Worm (Caenorhabditis elegans) whole organism, L1 larva: Measurements from ENCODE around the gene clec-51.

ENCODE experiments used
- C16A3.4 ChIP-seq: fragments of 150-350 bp; optimal IDR thresholded peaks from 2 replicates; lab custom pipeline; 2014; ENCODE audit warnings: missing biosample characterization, missing genetic modification characterization
- alr-1 ChIP-seq: fragments of 200-800 bp; sonication (Bioruptor generic); optimal IDR thresholded peaks from 2 replicates; lab custom pipeline; 2018; ENCODE audit warnings: borderline replicate concordance, mild to moderate bottlenecking, missing genetic modification characterization, missing compliant biosample characterization
- aly-2 ChIP-seq: fragments of 150-350 bp; optimal IDR thresholded peaks from 2 replicates; lab custom pipeline; 2014; ENCODE audit warnings: missing biosample characterization, missing genetic modification characterization
- blmp-1 ChIP-seq: fragments of 150-350 bp; optimal IDR thresholded peaks from 2 replicates; lab custom pipeline; 2014; ENCODE audit warnings: missing biosample characterization, missing genetic modification characterization
- ceh-63 ChIP-seq: fragments of 200-800 bp; sonication (Bioruptor generic); optimal IDR thresholded peaks from 2 replicates; lab custom pipeline; 2018; ENCODE audit warnings: mild to moderate bottlenecking, missing genetic modification characterization, missing compliant biosample characterization
- ceh-8 ChIP-seq: fragments of 200-800 bp; sonication (Bioruptor generic); optimal IDR thresholded peaks from 2 replicates; lab custom pipeline; 2018; ENCODE audit warnings: mild to moderate bottlenecking, missing genetic modification characterization, moderate library complexity, missing compliant biosample characterization
- ceh-82 ChIP-seq, 3 experiments: fragments of 150-350 bp in 1 of 3; sonication (generic microtip) in 2 of 3; optimal IDR thresholded peaks; 2 replicates each; lab custom pipeline; 2014 to 2017; ENCODE audit warnings: missing biosample characterization in 3 of 3, missing genetic modification characterization in 3 of 3
- ceh-88 ChIP-seq: fragments of 200-800 bp; sonication (Bioruptor generic); IDR thresholded peaks from 2 replicates; pipeline ENCODE4 v1.3.6; 2022; ENCODE audit warnings: missing genetic modification characterization, missing compliant biosample characterization
- ceh-90 ChIP-seq: sonication (generic microtip); optimal IDR thresholded peaks from 2 replicates; lab custom pipeline; 2016; ENCODE audit warnings: missing genetic modification characterization, missing compliant biosample characterization
- ces-1 ChIP-seq: fragments of 150-350 bp; optimal IDR thresholded peaks from 2 replicates; lab custom pipeline; 2014; ENCODE audit warnings: missing biosample characterization, missing genetic modification reagents, missing genetic modification characterization
- dpl-1 ChIP-seq, 3 experiments: fragments of 150-350 bp in 2 of 3; sonication (generic microtip) in 1 of 3; optimal IDR thresholded peaks; 2 replicates each; lab custom pipeline; 2014 to 2017; ENCODE audit warnings: missing biosample characterization in 3 of 3, missing genetic modification characterization in 3 of 3, missing genetic modification reagents in 3 of 3
- dsc-1 ChIP-seq: sonication (generic microtip); optimal IDR thresholded peaks from 2 replicates; lab custom pipeline; 2016; ENCODE audit warnings: mild to moderate bottlenecking, missing genetic modification characterization, missing compliant biosample characterization
- efl-1 ChIP-seq, 4 experiments: fragments of 150-350 bp; optimal IDR thresholded peaks in 3 of 4; peaks in 1 of 4; 1 replicate in 1 of 4; 2 replicates in 3 of 4; lab custom pipeline; 2014; ENCODE audit warnings: missing biosample characterization in 2 of 4, missing genetic modification characterization in 2 of 4, missing genetic modification reagents in 2 of 4
- egl-13 ChIP-seq: sonication (generic microtip); optimal IDR thresholded peaks from 2 replicates; lab custom pipeline; 2016; ENCODE audit warnings: missing genotype, missing genetic modification reagents, missing genetic modification characterization, missing compliant biosample characterization
- elt-2 ChIP-seq: sonication (generic microtip); optimal IDR thresholded peaks from 2 replicates; lab custom pipeline; 2016; ENCODE audit warnings: missing genetic modification characterization, mild to moderate bottlenecking, inconsistent platforms, missing compliant biosample characterization, missing genetic modification reagents
- ets-5 ChIP-seq: fragments of 200-800 bp; sonication (Bioruptor generic); IDR thresholded peaks from 2 replicates; pipeline ENCODE4 v1.3.6; 2022; ENCODE audit warnings: missing genetic modification characterization, missing compliant biosample characterization
- fkh-10 ChIP-seq: sonication (generic microtip); optimal IDR thresholded peaks from 2 replicates; lab custom pipeline; 2017; ENCODE audit warnings: missing biosample characterization, missing genetic modification reagents, missing genetic modification characterization
- fkh-4 ChIP-seq: sonication (generic microtip); optimal IDR thresholded peaks from 2 replicates; lab custom pipeline; 2016; ENCODE audit warnings: missing compliant biosample characterization, missing genetic modification characterization, borderline replicate concordance
- irx-1 ChIP-seq: sonication (generic microtip); optimal IDR thresholded peaks from 2 replicates; lab custom pipeline; 2016; ENCODE audit warnings: missing genetic modification characterization, missing compliant biosample characterization
- isw-1 ChIP-seq: fragments of 200-800 bp; sonication (Bioruptor generic); IDR thresholded peaks from 2 replicates; pipeline ENCODE4 v1.3.6; 2022; ENCODE audit warnings: missing genetic modification characterization, missing compliant biosample characterization
- lin-13 ChIP-seq: fragments of 150-350 bp; optimal IDR thresholded peaks from 2 replicates; lab custom pipeline; 2014; ENCODE audit warnings: missing biosample characterization, missing genetic modification reagents, missing genetic modification characterization
- lin-14 ChIP-seq: fragments of 200-800 bp; sonication (Bioruptor generic); optimal IDR thresholded peaks from 2 replicates; lab custom pipeline; 2018; ENCODE audit warnings: mild to moderate bottlenecking, missing genetic modification characterization, moderate library complexity, missing compliant biosample characterization
- lin-15B ChIP-seq: fragments of 150-350 bp; sonication (generic microtip); optimal IDR thresholded peaks from 3 replicates; lab custom pipeline; 2014; ENCODE audit warnings: missing biosample characterization, missing genetic modification characterization
- lin-39 ChIP-seq: fragments of 150-350 bp; optimal IDR thresholded peaks from 2 replicates; lab custom pipeline; 2014; ENCODE audit warnings: missing biosample characterization, missing genetic modification reagents, missing genetic modification characterization
- lir-3 ChIP-seq: sonication (generic microtip); optimal IDR thresholded peaks from 2 replicates; lab custom pipeline; 2016; ENCODE audit warnings: mild to moderate bottlenecking, missing genetic modification characterization, moderate library complexity, missing compliant biosample characterization; ENCODE audit not compliant: poor library complexity
- lsy-2 ChIP-seq, 2 experiments: fragments of 150-350 bp; optimal IDR thresholded peaks; 2 replicates each; lab custom pipeline; 2014; ENCODE audit warnings: missing biosample characterization in 2 of 2, missing genetic modification characterization in 2 of 2
- mef-2 ChIP-seq: fragments of 150-350 bp; optimal IDR thresholded peaks from 2 replicates; lab custom pipeline; 2014; ENCODE audit warnings: missing biosample characterization, missing genetic modification characterization
- mep-1 ChIP-seq: fragments of 150-350 bp; optimal IDR thresholded peaks from 2 replicates; lab custom pipeline; 2014; ENCODE audit warnings: missing biosample characterization, missing genetic modification characterization
- nhr-11 ChIP-seq: fragments of 150-350 bp; optimal IDR thresholded peaks from 2 replicates; lab custom pipeline; 2014; ENCODE audit warnings: missing biosample characterization, missing genetic modification characterization
- nhr-20 ChIP-seq: sonication (generic microtip); optimal IDR thresholded peaks from 2 replicates; lab custom pipeline; 2016; ENCODE audit warnings: mild to moderate bottlenecking, missing genetic modification characterization, missing compliant biosample characterization
- nhr-28 ChIP-seq: fragments of 150-350 bp; optimal IDR thresholded peaks from 2 replicates; lab custom pipeline; 2014; ENCODE audit warnings: missing biosample characterization, missing genetic modification characterization
- nhr-71 ChIP-seq: sonication (generic microtip); optimal IDR thresholded peaks from 2 replicates; lab custom pipeline; 2016; ENCODE audit warnings: mild to moderate bottlenecking, missing genetic modification characterization, moderate library complexity, missing compliant biosample characterization
- nhr-76 ChIP-seq: sonication (generic microtip); optimal IDR thresholded peaks from 2 replicates; lab custom pipeline; 2017; ENCODE audit warnings: missing biosample characterization, missing genetic modification characterization
- nhr-77 ChIP-seq: fragments of 150-350 bp; optimal IDR thresholded peaks from 2 replicates; lab custom pipeline; 2014; ENCODE audit warnings: missing biosample characterization, missing genetic modification characterization
- nhr-85 ChIP-seq: sonication (generic microtip); peaks from one replicate; lab custom pipeline; 2016; ENCODE audit warnings: missing genetic modification characterization, inconsistent platforms, missing compliant biosample characterization
- pag-3 ChIP-seq: sonication (generic microtip); optimal IDR thresholded peaks from 2 replicates; lab custom pipeline; 2017; ENCODE audit warnings: missing genetic modification characterization, mild to moderate bottlenecking, missing compliant biosample characterization, antibody characterized with exemption, borderline replicate concordance; ENCODE audit not compliant: insufficient read depth
- pqm-1 ChIP-seq: sonication (generic microtip); optimal IDR thresholded peaks from 3 replicates; lab custom pipeline; 2017; ENCODE audit warnings: missing biosample characterization, missing genetic modification characterization
- rnt-1 ChIP-seq: sonication (generic microtip); optimal IDR thresholded peaks from 2 replicates; lab custom pipeline; 2016; ENCODE audit warnings: mild to moderate bottlenecking, missing genetic modification characterization, moderate library complexity, missing compliant biosample characterization
- skn-1 ChIP-seq: fragments of 150-350 bp; optimal IDR thresholded peaks from 2 replicates; lab custom pipeline; 2014; ENCODE audit warnings: missing biosample characterization, missing genetic modification characterization
- snpc-4 ChIP-seq: fragments of 150-350 bp; optimal IDR thresholded peaks from 2 replicates; lab custom pipeline; 2014; ENCODE audit warnings: missing biosample characterization, missing genetic modification characterization
- snu-23 ChIP-seq: sonication (generic microtip); optimal IDR thresholded peaks from 2 replicates; lab custom pipeline; 2016; ENCODE audit warnings: missing genetic modification characterization, missing compliant biosample characterization
- sptf-1 ChIP-seq: fragments of 150-350 bp; optimal IDR thresholded peaks from 2 replicates; lab custom pipeline; 2014; ENCODE audit warnings: missing biosample characterization, missing genetic modification characterization
- sup-37 ChIP-seq: fragments of 200-800 bp; sonication (Bioruptor generic); optimal IDR thresholded peaks from 2 replicates; lab custom pipeline; 2018; ENCODE audit warnings: mild to moderate bottlenecking, missing genetic modification characterization, missing compliant biosample characterization
- swsn-7 ChIP-seq: sonication (generic microtip); optimal IDR thresholded peaks from 2 replicates; lab custom pipeline; 2016; ENCODE audit warnings: missing genetic modification characterization, missing compliant biosample characterization
- tbx-2 ChIP-seq: sonication (generic microtip); optimal IDR thresholded peaks from 2 replicates; lab custom pipeline; 2016; ENCODE audit warnings: missing genetic modification characterization, missing compliant biosample characterization
- tlp-1 ChIP-seq: fragments of 150-350 bp; optimal IDR thresholded peaks from 2 replicates; lab custom pipeline; 2014; ENCODE audit warnings: missing biosample characterization, missing genetic modification characterization
- unc-30 ChIP-seq: sonication (generic microtip); optimal IDR thresholded peaks from 2 replicates; lab custom pipeline; 2017; ENCODE audit warnings: missing biosample characterization, missing genetic modification characterization
- ztf-4 ChIP-seq: fragments of 150-350 bp; optimal IDR thresholded peaks from 2 replicates; lab custom pipeline; 2014; ENCODE audit warnings: missing biosample characterization, missing genetic modification characterization

The clec-51 gene

DNA sequence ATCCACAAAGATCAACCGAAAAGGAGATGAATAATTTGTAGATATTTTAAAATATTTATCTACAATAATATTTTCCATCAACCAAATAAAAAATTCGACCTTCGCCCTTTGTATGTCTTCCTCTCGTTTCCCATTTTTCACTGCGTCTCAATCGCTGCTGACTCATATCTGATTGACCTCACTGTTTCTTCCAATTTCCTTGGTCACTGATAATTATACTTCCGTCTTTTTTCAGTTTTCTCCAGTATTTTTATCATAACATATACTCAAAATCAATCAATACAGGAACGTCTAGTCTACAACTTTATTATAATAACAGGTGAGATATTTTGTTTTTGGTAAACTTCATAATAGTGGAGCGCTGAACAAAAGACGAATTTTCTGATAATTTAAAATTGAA is 24.6 kb downstream of the clec-51 start, which contains the start of gene pmk-3:
Gene pmk-3, plus strand, starts transcription at position 236 of the 400 bp plus-strand sequence.
- TF ChIP-seq blmp-1 = peak; percentile 2
- TF ChIP-seq elt-2 = no peak
- no peak for TF ChIP-seq lin-13 (GFP tag; lab: Kevin White, UChicago)
- no peak for TF ChIP-seq ceh-63 (GFP tag; lab: Kevin White, UChicago)

DNA sequence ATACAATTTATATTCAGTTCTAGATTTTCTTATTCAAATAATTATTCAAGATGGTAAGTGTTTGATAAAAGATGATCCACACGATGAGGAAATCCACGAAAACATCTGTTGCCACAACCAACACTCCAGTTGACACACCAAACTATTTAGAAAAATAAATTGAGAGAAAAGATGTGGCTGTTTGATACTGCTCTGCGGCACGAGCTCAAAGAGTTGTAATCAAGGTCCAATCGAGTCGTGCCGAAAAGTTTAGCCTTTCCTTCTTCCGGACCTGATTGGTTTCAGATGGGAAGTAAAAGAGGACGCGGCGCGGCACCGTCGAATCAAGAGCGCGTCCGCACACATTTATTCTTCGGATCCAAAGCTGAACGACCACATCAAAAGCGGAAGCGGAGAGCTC is 27.1 kb downstream of the clec-51 start:
- TF ChIP-seq aly-2 (tag; lab: Kevin White, UChicago) = no peak
- peak; percentile 93 for TF ChIP-seq dsc-1
- TF ChIP-seq fkh-4 (tag; lab: Kevin White, UChicago) = peak; percentile 74
- no peak for TF ChIP-seq ces-1 (GFP tag; lab: Kevin White, UChicago)
- no peak for TF ChIP-seq nhr-28 (tag; lab: Kevin White, UChicago)

DNA sequence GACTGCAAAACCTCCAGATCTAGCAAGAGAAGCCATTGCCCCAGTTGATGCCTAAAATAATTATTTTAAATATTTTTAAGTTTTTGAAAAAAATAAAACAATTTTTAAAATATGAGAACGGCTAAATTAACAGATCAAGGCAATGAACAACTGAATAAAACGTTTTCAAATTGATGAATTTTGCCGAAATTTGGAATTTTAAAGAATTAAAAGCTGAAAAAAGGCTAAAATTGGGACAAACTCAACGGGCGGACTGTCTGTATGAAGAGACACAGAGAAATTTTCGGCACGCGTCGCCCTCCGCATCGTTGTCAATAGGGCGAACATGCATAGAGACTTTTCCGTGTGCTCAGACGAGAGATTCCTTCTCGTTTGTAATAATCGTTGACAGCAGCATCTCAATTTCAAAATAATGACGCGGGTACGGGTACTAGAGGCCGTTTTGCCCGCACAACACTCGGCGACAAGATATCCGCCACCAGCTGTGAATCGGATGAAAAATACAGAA is 27.5 kb downstream of the clec-51 start, which contains the start of the genes isp-1 and islo-1:
Gene isp-1, minus strand, starts transcription at position 51 of the 508 bp plus-strand sequence.
Gene islo-1, plus strand, starts transcription at position 385 of the 508 bp plus-strand sequence.
- TF ChIP-seq ets-5 (GFP tag; lab: Robert Waterston, UW) = no peak
- TF ChIP-seq pag-3 (tag; lab: Kevin White, UChicago) = no peak
- TF ChIP-seq swsn-7 (tag; lab: Kevin White, UChicago) = peak; percentile 24
- peak; percentile 56 for TF ChIP-seq rnt-1 (tag; lab: Kevin White, UChicago)
- no peak for TF ChIP-seq pqm-1 (tag; lab: Kevin White, UChicago)
- no peak for TF ChIP-seq nhr-11 (tag; lab: Kevin White, UChicago)
- no peak for TF ChIP-seq nhr-76 (tag; lab: Kevin White, UChicago)
- no peak for TF ChIP-seq unc-30
- no peak for TF ChIP-seq ces-1 (GFP tag; lab: Kevin White, UChicago)
- TF ChIP-seq alr-1 (tag; lab: Kevin White, UChicago) = no peak
- TF ChIP-seq elt-2 = no peak
- TF ChIP-seq nhr-20 = peak; percentile 52
- peak; percentile 63 for TF ChIP-seq mep-1 (tag; lab: Kevin White, UChicago)
- TF ChIP-seq snpc-4 (tag; lab: Kevin White, UChicago) = peak; percentile 6
- peak; percentile 63 for TF ChIP-seq nhr-77
- TF ChIP-seq egl-13 (tag; lab: Kevin White, UChicago) = no peak
- TF ChIP-seq lir-3 = no peak
- TF ChIP-seq efl-1 (optimal IDR thresholded peaks at IDR 0.05; lab: Kevin White, UChicago) = peak; percentile 48 to 71
- TF ChIP-seq efl-1 (GFP tag; optimal IDR thresholded peaks at IDR 0.05 in 1 of 2; lab: Kevin White, UChicago) = peak in 1 of 2 experiments; percentile 61
- TF ChIP-seq ceh-90 = no peak
- no peak for TF ChIP-seq ceh-8 (GFP tag; lab: Kevin White, UChicago)
- no peak for TF ChIP-seq nhr-28 (tag; lab: Kevin White, UChicago)
- no peak for TF ChIP-seq ceh-88 (GFP tag; lab: Robert Waterston, UW)
- peak; percentile 15 for TF ChIP-seq tbx-2
- peak; percentile 25 to 58 (median 46) for TF ChIP-seq dpl-1 (GFP tag; optimal IDR thresholded peaks at IDR 0.05; lab: Kevin White, UChicago)
- TF ChIP-seq tlp-1 (tag; lab: Kevin White, UChicago) = no peak
- TF ChIP-seq lin-13 (GFP tag; lab: Kevin White, UChicago) = peak; percentile 26
- TF ChIP-seq mef-2 = no peak
- TF ChIP-seq ztf-4 (tag; lab: Kevin White, UChicago) = no peak
- peak; percentile 8; the same call in 1 of the 2 replicates for TF ChIP-seq isw-1 (GFP tag; lab: Robert Waterston, UW)
- TF ChIP-seq snu-23 (GFP tag; lab: Kevin White, UChicago) = peak; percentile 60
- TF ChIP-seq fkh-10 (GFP tag; lab: Kevin White, UChicago) = no peak
- no peak for TF ChIP-seq lin-39 (tag; lab: Kevin White, UChicago)
- TF ChIP-seq nhr-71 = peak; percentile 60
- TF ChIP-seq skn-1 (tag; lab: Kevin White, UChicago) = peak; percentile 4
- no peak for TF ChIP-seq sup-37 (GFP tag; lab: Kevin White, UChicago)
- TF ChIP-seq lsy-2 (tag; optimal IDR thresholded peaks at IDR 0.05; lab: Kevin White, UChicago) = peak; percentile 12 to 82
- peak; percentile 77 for TF ChIP-seq lin-15B (tag; lab: Kevin White, UChicago)
- TF ChIP-seq sptf-1 (tag; lab: Kevin White, UChicago) = no peak
- peak; percentile 65 for TF ChIP-seq lin-14
- no peak for TF ChIP-seq fkh-4 (tag; lab: Kevin White, UChicago)
- TF ChIP-seq nhr-85 = peak; percentile 50
- peak; percentile 34 for TF ChIP-seq irx-1 (tag; lab: Kevin White, UChicago)
- TF ChIP-seq ceh-82 (tag; optimal IDR thresholded peaks at IDR 0.05; lab: Kevin White, UChicago) = peak in 2 of 3 experiments; percentile 28 to 75
- peak; percentile 74 for TF ChIP-seq C16A3.4 (tag; lab: Kevin White, UChicago)
